Worm (Caenorhabditis elegans): ENCODE measurements around the gene Y47D3A.32.

ce11 chrIII:11231408-11231807 is 20.8 kb upstream of the Y47D3A.32 start:
- TF ChIP-seq akir-1 (GFP tag; optimal IDR thresholded peaks at IDR 0.05) (no peak), unc-62 (GFP tag; optimal IDR thresholded peaks at IDR 0.05) (no peak), D2030.7 (GFP tag; IDR thresholded peaks at IDR 0.05) (no peak), snpc-1.1 (tag; optimal IDR thresholded peaks at IDR 0.05; ENCODE audit: insufficient read depth) (no peak)

All from whole organism, young adult.